Fruit fly (Drosophila melanogaster) whole organism, wandering third instar larva: ENCODE results near the gene kst.
A peak's percentile ranks its signal among the peaks of the same experiment; 100 is the strongest.

Experiments used
- Abd-B ChIP-seq: fragments of >200 bp; optimal IDR thresholded peaks from 2 replicates; lab custom pipeline; 2017; ENCODE audit warnings: missing biosample characterization, missing genetic modification characterization
- pan ChIP-seq: fragments of >200 bp; optimal IDR thresholded peaks from 2 replicates; lab custom pipeline; 2017

DNA sequence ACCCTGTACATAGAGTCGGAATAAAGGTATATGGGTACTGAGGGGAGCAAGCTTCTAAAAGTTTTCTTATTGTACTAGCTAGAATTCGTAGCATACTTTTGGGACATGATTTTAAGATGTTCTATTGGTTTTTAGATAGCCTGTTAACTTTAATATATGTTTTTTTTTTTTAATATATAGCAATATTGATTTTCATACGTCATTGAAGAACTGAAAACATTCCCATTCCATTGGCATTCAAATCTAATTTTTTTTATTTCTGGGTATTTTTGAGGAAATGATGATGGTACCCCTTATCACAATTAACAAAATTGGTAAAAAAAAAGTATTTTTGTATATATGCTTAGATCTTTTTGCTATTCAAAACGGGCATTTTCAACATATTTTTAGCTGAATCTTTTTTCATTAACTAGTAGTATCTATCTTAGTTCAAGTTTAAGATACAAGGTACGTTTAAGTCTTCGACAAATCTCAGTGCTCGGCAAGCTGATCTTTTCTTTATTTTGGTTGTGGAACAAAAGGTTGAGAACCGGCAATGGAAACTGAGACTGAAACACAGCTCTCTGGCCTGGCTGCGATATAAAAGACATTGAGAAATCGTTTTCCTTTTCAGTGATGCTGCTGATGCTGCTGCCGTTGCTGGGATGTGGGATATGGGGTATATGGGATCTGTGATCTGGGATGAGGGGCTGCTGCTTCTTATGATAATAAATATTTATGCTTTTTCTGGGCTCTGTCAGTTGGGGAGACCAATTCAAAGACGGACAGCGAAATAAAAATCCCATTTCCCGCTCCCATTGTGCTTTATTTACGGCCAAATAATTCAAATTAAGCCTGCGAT, 48.2 kb downstream of the kst start:
- TF ChIP-seq pan (lab: Kevin White, UChicago) (peak; percentile 63), Abd-B (GFP tag; lab: Kevin White, UChicago) (no peak)
